Worm (Caenorhabditis elegans): ENCODE measurements around the gene F36G9.3.

F36G9.3 gene

DNA sequence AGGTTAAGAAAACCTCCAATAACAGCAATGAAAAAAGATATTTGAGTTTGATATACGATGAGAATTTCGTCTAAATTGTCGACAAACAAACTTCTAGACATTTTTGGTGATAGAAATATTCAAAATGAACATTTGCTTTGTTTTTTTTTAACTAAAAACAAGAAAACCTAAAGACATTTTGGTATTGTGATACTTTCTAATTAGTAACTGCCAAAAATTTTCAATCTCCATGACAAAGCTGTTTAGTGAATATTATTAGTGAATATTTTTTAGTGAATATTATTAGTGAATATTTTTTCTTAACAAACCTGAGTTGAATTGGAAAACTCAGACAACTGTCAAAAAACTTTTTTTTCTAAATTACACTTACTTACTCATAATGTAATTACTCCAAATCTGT lies 16.9 kb upstream of the F36G9.3 start, which contains the start of gene srw-55:
srw-55 (minus strand) TSS at position 101 of the 400 bp plus-strand sequence.
- no peak for TF ChIP-seq R02D3.7 (tag; optimal IDR thresholded peaks at IDR 0.05)
- no peak for TF ChIP-seq nhr-12 (tag; optimal IDR thresholded peaks at IDR 0.05)
- no peak for TF ChIP-seq nhr-25 (tag; optimal IDR thresholded peaks at IDR 0.05)
- no peak for TF ChIP-seq aly-2 (tag; optimal IDR thresholded peaks at IDR 0.05)
- no peak for TF ChIP-seq nhr-129 (tag; optimal IDR thresholded peaks at IDR 0.05)
- TF ChIP-seq unc-39 (tag; optimal IDR thresholded peaks at IDR 0.05) = no peak
- no peak for TF ChIP-seq lin-13 (GFP tag; optimal IDR thresholded peaks at IDR 0.05)
- TF ChIP-seq sma-3 (GFP tag; optimal IDR thresholded peaks at IDR 0.05) = no peak
- no peak for TF ChIP-seq egl-27 (tag; optimal IDR thresholded peaks at IDR 0.05)
- TF ChIP-seq ceh-16 (tag; optimal IDR thresholded peaks at IDR 0.05) = no peak
- TF ChIP-seq unc-62 (GFP tag; optimal IDR thresholded peaks at IDR 0.05) = no peak
- TF ChIP-seq elt-1 (tag; optimal IDR thresholded peaks at IDR 0.05) = no peak
- no peak for TF ChIP-seq elt-3 (tag; optimal IDR thresholded peaks at IDR 0.05)
- TF ChIP-seq ztf-4 (tag; optimal IDR thresholded peaks at IDR 0.05) = no peak
- no peak for TF ChIP-seq lin-39 (tag; optimal IDR thresholded peaks at IDR 0.05)
- no peak for TF ChIP-seq sem-4 (tag; optimal IDR thresholded peaks at IDR 0.05)
- no peak for TF ChIP-seq ama-1 (optimal IDR thresholded peaks at IDR 0.05)
- TF ChIP-seq nhr-77 (tag; optimal IDR thresholded peaks at IDR 0.05) = no peak
- TF ChIP-seq dmd-4 (tag; optimal IDR thresholded peaks at IDR 0.05) = no peak
- no peak for TF ChIP-seq ceh-82 (tag; optimal IDR thresholded peaks at IDR 0.05)

DNA sequence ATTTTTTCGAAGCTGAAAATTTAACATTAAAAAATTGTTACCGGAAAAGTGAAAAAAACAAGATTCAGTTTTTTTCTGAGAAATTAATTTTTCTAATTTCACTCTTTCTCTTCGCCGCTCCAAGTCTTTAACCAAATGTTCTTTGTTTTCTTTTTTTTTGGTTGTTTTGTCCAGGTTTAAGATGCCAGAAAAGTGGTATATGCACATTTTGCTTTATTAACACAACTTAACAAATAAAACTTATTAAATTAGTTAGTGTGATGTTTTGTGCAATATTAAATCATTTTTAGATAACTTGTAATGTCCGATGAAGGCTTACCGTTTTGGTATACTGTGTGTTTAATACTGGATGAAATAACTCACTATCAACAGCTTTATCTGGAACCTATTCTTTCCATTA lies 14.1 kb upstream of the F36G9.3 start, which contains the start of gene srw-53:
srw-53 (plus strand) TSS at position 301 of the 400 bp plus-strand sequence.
- TF ChIP-seq gmeb-1 (tag; optimal IDR thresholded peaks at IDR 0.05) (no peak), nhr-237 (tag; optimal IDR thresholded peaks at IDR 0.05) (no peak), ztf-4 (tag; optimal IDR thresholded peaks at IDR 0.05) (no peak), elt-1 (tag; optimal IDR thresholded peaks at IDR 0.05) (no peak), lin-39 (tag; optimal IDR thresholded peaks at IDR 0.05) (no peak), mab-5 (tag; optimal IDR thresholded peaks at IDR 0.05) (no peak), nhr-25 (tag; optimal IDR thresholded peaks at IDR 0.05) (no peak), lin-11 (tag; optimal IDR thresholded peaks at IDR 0.05) (no peak), sem-4 (tag; optimal IDR thresholded peaks at IDR 0.05) (no peak), nhr-6 (tag; optimal IDR thresholded peaks at IDR 0.05) (no peak), nhr-10 (tag; optimal IDR thresholded peaks at IDR 0.05) (no peak), crh-2 (tag; optimal IDR thresholded peaks at IDR 0.05) (no peak), ZK546.5 (tag; optimal IDR thresholded peaks at IDR 0.05) (no peak), lsy-2 (tag; optimal IDR thresholded peaks at IDR 0.05) (no peak), lin-13 (GFP tag; optimal IDR thresholded peaks at IDR 0.05) (no peak), nhr-129 (tag; optimal IDR thresholded peaks at IDR 0.05) (no peak), mdl-1 (tag; optimal IDR thresholded peaks at IDR 0.05) (no peak), F13H6.1 (tag; optimal IDR thresholded peaks at IDR 0.05) (no peak), unc-62 (GFP tag; optimal IDR thresholded peaks at IDR 0.05) (no peak), ceh-82 (tag; optimal IDR thresholded peaks at IDR 0.05) (no peak)

DNA sequence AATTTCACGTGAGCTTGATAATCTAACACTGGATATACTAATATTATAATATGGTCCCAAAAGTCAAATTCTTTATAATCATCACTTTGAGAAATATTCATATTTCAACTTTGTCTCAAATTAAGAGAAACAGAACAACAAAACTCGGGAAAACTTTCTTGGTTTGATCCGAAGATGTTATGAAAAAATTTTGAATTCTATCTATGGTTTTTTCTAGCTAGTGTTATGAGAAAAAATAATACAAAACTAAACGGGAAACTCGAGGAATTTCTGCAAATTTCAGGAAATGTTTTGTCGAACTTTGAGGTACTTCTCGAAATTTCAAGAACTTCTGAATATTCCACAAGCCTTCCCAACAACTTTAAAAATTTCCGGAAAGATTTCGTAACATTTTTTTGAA lies 6.3 kb upstream of the F36G9.3 start, which contains the start of gene srw-59:
srw-59 (minus strand) TSS at position 101 of the 400 bp plus-strand sequence.
- TF ChIP-seq blmp-1 (tag; optimal IDR thresholded peaks at IDR 0.05; ENCODE audit: insufficient read depth) (no peak), fos-1 (tag; optimal IDR thresholded peaks at IDR 0.05) (no peak), ceh-82 (tag; optimal IDR thresholded peaks at IDR 0.05) (no peak), ztf-4 (tag; optimal IDR thresholded peaks at IDR 0.05) (no peak), lsy-2 (tag; optimal IDR thresholded peaks at IDR 0.05) (no peak), zag-1 (tag; optimal IDR thresholded peaks at IDR 0.05) (no peak), Y55F3AM.14 (GFP tag; optimal IDR thresholded peaks at IDR 0.05) (no peak), lin-39 (tag; optimal IDR thresholded peaks at IDR 0.05) (no peak), dmd-4 (tag; optimal IDR thresholded peaks at IDR 0.05) (no peak), nhr-25 (tag; optimal IDR thresholded peaks at IDR 0.05) (no peak), F13H6.1 (tag; optimal IDR thresholded peaks at IDR 0.05) (no peak)

DNA sequence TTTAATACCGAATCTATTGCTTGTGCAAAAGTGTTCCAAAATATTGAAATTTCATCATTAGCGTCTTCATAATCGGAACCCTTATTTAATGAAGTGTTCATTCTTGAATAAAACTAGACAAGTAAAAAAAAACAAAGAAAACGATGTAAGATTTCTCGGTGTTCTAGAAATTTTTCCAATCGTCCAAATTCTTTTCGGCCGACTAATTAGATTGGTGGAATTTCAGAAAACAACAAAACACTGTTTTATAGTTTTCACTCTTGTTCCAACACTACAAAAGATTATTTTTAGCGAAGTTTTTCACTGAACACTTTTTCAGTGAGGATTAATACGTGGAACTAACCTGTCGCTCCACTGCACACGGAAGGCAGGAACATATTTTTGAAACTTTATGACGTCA lies 4.4 kb upstream of the F36G9.3 start, which contains the start of gene srw-56:
srw-56 (minus strand) TSS at position 101 of the 400 bp plus-strand sequence.
- TF ChIP-seq lin-11 (tag; optimal IDR thresholded peaks at IDR 0.05) = no peak

DNA sequence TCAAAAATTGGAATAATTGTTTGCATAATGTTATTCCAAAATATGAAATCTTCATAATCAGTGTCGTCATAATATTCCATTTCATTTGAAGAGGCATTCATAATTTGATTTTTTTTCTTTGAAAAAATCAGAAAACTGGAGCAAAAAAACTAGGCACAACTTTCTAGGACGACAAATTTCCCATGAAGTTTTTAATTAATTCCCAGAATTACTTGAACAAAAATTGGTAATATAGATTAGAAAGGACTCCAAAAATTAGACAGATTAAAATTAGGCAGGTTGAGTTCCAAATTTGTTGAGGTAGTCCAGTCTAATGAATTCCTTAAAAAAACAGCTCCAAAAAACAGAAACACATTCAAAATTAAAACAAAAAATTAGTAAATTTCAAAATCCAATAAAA lies 2.3 kb upstream of the F36G9.3 start, which contains the start of gene srw-57:
srw-57 (minus strand) TSS at position 101 of the 400 bp plus-strand sequence.
- no peak for TF ChIP-seq R02D3.7 (tag; optimal IDR thresholded peaks at IDR 0.05)
- no peak for TF ChIP-seq sem-4 (tag; optimal IDR thresholded peaks at IDR 0.05)
- TF ChIP-seq sma-3 (GFP tag; optimal IDR thresholded peaks at IDR 0.05) = no peak
- TF ChIP-seq nhr-21 (tag; optimal IDR thresholded peaks at IDR 0.05) = no peak
- TF ChIP-seq unc-62 (GFP tag; optimal IDR thresholded peaks at IDR 0.05) = no peak
- no peak for TF ChIP-seq nhr-10 (tag; optimal IDR thresholded peaks at IDR 0.05)
- TF ChIP-seq mbf-1 (tag; optimal IDR thresholded peaks at IDR 0.05) = no peak
- no peak for TF ChIP-seq snpc-4 (tag; optimal IDR thresholded peaks at IDR 0.05)
- no peak for TF ChIP-seq unc-55 (GFP tag; optimal IDR thresholded peaks at IDR 0.05)
- TF ChIP-seq peb-1 (tag; optimal IDR thresholded peaks at IDR 0.05) = no peak
- TF ChIP-seq fos-1 (tag; optimal IDR thresholded peaks at IDR 0.05) = no peak
- no peak for TF ChIP-seq ZK546.5 (tag; optimal IDR thresholded peaks at IDR 0.05)
- TF ChIP-seq mab-5 (tag; optimal IDR thresholded peaks at IDR 0.05) = no peak
- no peak for TF ChIP-seq ama-1 (optimal IDR thresholded peaks at IDR 0.05)
- TF ChIP-seq elt-3 (tag; optimal IDR thresholded peaks at IDR 0.05) = no peak
- TF ChIP-seq dmd-4 (tag; optimal IDR thresholded peaks at IDR 0.05) = no peak
